Worm (Caenorhabditis elegans) whole organism, L4 larva: ENCODE results near the gene srh-171.

Source experiments
- D1046.2 ChIP-seq: fragments of 200-800 bp; sonication (Bioruptor generic); IDR thresholded peaks from 2 replicates; pipeline ENCODE4 v1.3.6; 2022; ENCODE audit warnings: missing genetic modification characterization, missing compliant biosample characterization
- T26A8.4 ChIP-seq: fragments of 200-800 bp; sonication (Bioruptor generic); IDR thresholded peaks from 2 replicates; pipeline ENCODE4 v1.3.6; 2022; ENCODE audit warnings: missing genetic modification characterization, missing compliant biosample characterization
- Y5F2A.4 ChIP-seq: fragments of 200-800 bp; sonication (Bioruptor generic); optimal IDR thresholded peaks from 2 replicates; lab custom pipeline; 2018; ENCODE audit warnings: mild to moderate bottlenecking, missing genetic modification characterization, missing compliant biosample characterization
- Y75B8A.6 ChIP-seq: fragments of 200-800 bp; sonication (Bioruptor generic); IDR thresholded peaks from 2 replicates; pipeline ENCODE4 v1.3.6; 2022; ENCODE audit warnings: missing genetic modification reagents, missing genetic modification characterization, missing compliant biosample characterization
- ZK337.2 ChIP-seq: fragments of 200-800 bp; sonication (Bioruptor generic); IDR thresholded peaks from 2 replicates; pipeline ENCODE4 v1.3.6; 2022; ENCODE audit warnings: missing genetic modification reagents, missing genetic modification characterization, missing compliant biosample characterization
- aha-1 ChIP-seq: fragments of 150-350 bp; peaks from one replicate; lab custom pipeline; 2014; ENCODE audit warnings: missing biosample characterization, missing genetic modification characterization
- aly-2 ChIP-seq: sonication (generic microtip); optimal IDR thresholded peaks from 2 replicates; lab custom pipeline; 2018; ENCODE audit warnings: missing biosample characterization, missing genetic modification characterization
- ama-1 ChIP-seq: fragments of 150-350 bp; optimal IDR thresholded peaks from 2 replicates; lab custom pipeline; 2014; ENCODE audit warnings: inconsistent platforms, mixed read lengths
- arid-1 ChIP-seq: fragments of 200-800 bp; sonication (Bioruptor generic); conservative IDR thresholded peaks from 2 replicates; pipeline ENCODE4 v1.3.6; 2022; ENCODE audit warnings: missing genetic modification reagents, missing genetic modification characterization, missing compliant biosample characterization
- attf-4 ChIP-seq: sonication (generic microtip); optimal IDR thresholded peaks from 3 replicates; lab custom pipeline; 2017; ENCODE audit warnings: missing biosample characterization, missing genetic modification characterization
- ceh-62 ChIP-seq: sonication (generic microtip); optimal IDR thresholded peaks from 2 replicates; lab custom pipeline; 2017; ENCODE audit warnings: missing biosample characterization, missing genetic modification characterization
- ceh-82 ChIP-seq: sonication (generic microtip); optimal IDR thresholded peaks from 2 replicates; lab custom pipeline; 2017; ENCODE audit warnings: missing biosample characterization, missing genetic modification characterization
- cey-2 ChIP-seq: sonication (generic microtip); optimal IDR thresholded peaks from 3 replicates; lab custom pipeline; 2017; ENCODE audit warnings: missing genetic modification characterization, mild to moderate bottlenecking, missing compliant biosample characterization, antibody characterized with exemption, borderline replicate concordance; ENCODE audit not compliant: insufficient read depth
- daf-19 ChIP-seq: fragments of 200-800 bp; sonication (Bioruptor generic); conservative IDR thresholded peaks from 2 replicates; pipeline ENCODE4 v1.3.6; 2022; ENCODE audit warnings: missing genetic modification characterization, missing compliant biosample characterization
- daf-8 ChIP-seq: fragments of 200-800 bp; sonication (Bioruptor generic); IDR thresholded peaks from 2 replicates; pipeline ENCODE4 v1.3.6; 2022; ENCODE audit warnings: missing genetic modification characterization, missing compliant biosample characterization
- dmd-6 ChIP-seq: fragments of 200-800 bp; sonication (Bioruptor generic); IDR thresholded peaks from 2 replicates; pipeline ENCODE4 v1.3.6; 2022; ENCODE audit warnings: missing genetic modification reagents, missing genetic modification characterization, missing compliant biosample characterization
- dmd-8 ChIP-seq: fragments of 200-800 bp; sonication (Bioruptor generic); IDR thresholded peaks from 2 replicates; pipeline ENCODE4 v1.3.6; 2022; ENCODE audit warnings: missing genetic modification characterization, missing compliant biosample characterization
- duxl-1 ChIP-seq: sonication (generic microtip); optimal IDR thresholded peaks from 2 replicates; lab custom pipeline; 2016; ENCODE audit warnings: mild to moderate bottlenecking, missing genetic modification characterization, moderate library complexity, missing compliant biosample characterization; ENCODE audit not compliant: poor library complexity
- egl-43 ChIP-seq: fragments of 200-800 bp; sonication (Bioruptor generic); IDR thresholded peaks from 2 replicates; pipeline ENCODE4 v1.3.6; 2022; ENCODE audit warnings: missing genetic modification reagents, missing genetic modification characterization, missing compliant biosample characterization
- fkh-10 ChIP-seq: fragments of 150-350 bp; optimal IDR thresholded peaks from 2 replicates; lab custom pipeline; 2014; ENCODE audit warnings: missing biosample characterization, missing genetic modification reagents, missing genetic modification characterization
- fos-1 ChIP-seq: fragments of 150-350 bp; optimal IDR thresholded peaks from 2 replicates; lab custom pipeline; 2014; ENCODE audit warnings: missing biosample characterization, missing genetic modification characterization
- gei-8 ChIP-seq: fragments of 200-800 bp; sonication (Bioruptor generic); optimal IDR thresholded peaks from 2 replicates; lab custom pipeline; 2018; ENCODE audit warnings: mild to moderate bottlenecking, missing genetic modification characterization, missing compliant biosample characterization
- hlh-30 ChIP-seq: sonication (generic microtip); optimal IDR thresholded peaks from 2 replicates; lab custom pipeline; 2017; ENCODE audit warnings: antibody characterized with exemption, mild to moderate bottlenecking, missing genetic modification characterization, missing compliant biosample characterization; ENCODE audit not compliant: insufficient read depth
- jun-1 ChIP-seq: fragments of 150-350 bp; optimal IDR thresholded peaks from 2 replicates; lab custom pipeline; 2014; ENCODE audit warnings: missing biosample characterization, missing genetic modification reagents, missing genetic modification characterization
- lin-1 ChIP-seq: fragments of 200-800 bp; sonication (Bioruptor generic); IDR thresholded peaks from 2 replicates; pipeline ENCODE4 v1.3.6; 2022; ENCODE audit warnings: missing genetic modification reagents, missing genetic modification characterization, missing compliant biosample characterization
- lin-13 ChIP-seq: fragments of 150-350 bp; optimal IDR thresholded peaks from 2 replicates; lab custom pipeline; 2014; ENCODE audit warnings: missing biosample characterization, missing genetic modification reagents, missing genetic modification characterization
- madf-5 ChIP-seq, 2 experiments: fragments of 200-800 bp; sonication (Bioruptor generic); IDR thresholded peaks; 2 replicates each; pipeline ENCODE4 v1.3.6; 2022; ENCODE audit warnings: missing compliant biosample characterization in 2 of 2, missing genetic modification characterization in 2 of 2
- madf-9 ChIP-seq: fragments of 200-800 bp; sonication (Bioruptor generic); conservative IDR thresholded peaks from 2 replicates; pipeline ENCODE4 v1.3.6; 2022; ENCODE audit warnings: missing genetic modification reagents, missing genetic modification characterization, missing compliant biosample characterization
- nhr-10 ChIP-seq: fragments of 150-350 bp; optimal IDR thresholded peaks from 2 replicates; lab custom pipeline; 2014; ENCODE audit warnings: missing biosample characterization, missing genetic modification characterization
- nhr-11 ChIP-seq: fragments of 150-350 bp; optimal IDR thresholded peaks from 2 replicates; lab custom pipeline; 2014; ENCODE audit warnings: missing biosample characterization, missing genetic modification characterization
- nhr-25 ChIP-seq: sonication (generic microtip); optimal IDR thresholded peaks from 2 replicates; lab custom pipeline; 2017; ENCODE audit warnings: missing genetic modification characterization, mild to moderate bottlenecking, missing compliant biosample characterization, antibody characterized with exemption, moderate library complexity, borderline replicate concordance; ENCODE audit not compliant: insufficient read depth
- nhr-28 ChIP-seq: fragments of 150-350 bp; optimal IDR thresholded peaks from 2 replicates; lab custom pipeline; 2014; ENCODE audit warnings: missing biosample characterization, missing genetic modification characterization
- nhr-41 ChIP-seq: fragments of 200-800 bp; sonication (Bioruptor generic); IDR thresholded peaks from 2 replicates; pipeline ENCODE4 v1.3.6; 2022; ENCODE audit warnings: missing genetic modification reagents, missing genetic modification characterization, missing compliant biosample characterization
- nhr-42 ChIP-seq: fragments of 200-800 bp; sonication (Bioruptor generic); IDR thresholded peaks from 2 replicates; pipeline ENCODE4 v1.3.6; 2022; ENCODE audit warnings: missing genetic modification characterization, missing compliant biosample characterization
- nhr-6 ChIP-seq: fragments of 150-350 bp; optimal IDR thresholded peaks from 2 replicates; lab custom pipeline; 2014; ENCODE audit warnings: missing biosample characterization, missing genetic modification characterization
- nhr-76 ChIP-seq: fragments of 150-350 bp; optimal IDR thresholded peaks from 2 replicates; lab custom pipeline; 2014; ENCODE audit warnings: missing biosample characterization, missing genetic modification characterization
- pha-4 ChIP-seq, 2 experiments: fragments of 150-350 bp in 1 of 2; fragments of 200-800 bp in 1 of 2; sonication (Bioruptor generic) in 1 of 2; IDR thresholded peaks in 1 of 2; optimal IDR thresholded peaks in 1 of 2; 2 replicates each; pipeline versions ENCODE4 v1.3.6 to Lab custom; 2014 to 2022; ENCODE audit warnings: missing genetic modification characterization in 2 of 2, missing genetic modification reagents in 2 of 2, missing biosample characterization in 1 of 2, missing compliant biosample characterization in 1 of 2
- php-3 ChIP-seq: fragments of 200-800 bp; sonication (Bioruptor generic); IDR thresholded peaks from 2 replicates; pipeline ENCODE4 v1.3.6; 2022; ENCODE audit warnings: missing genetic modification reagents, missing genetic modification characterization, missing compliant biosample characterization
- saeg-2 ChIP-seq: fragments of 200-800 bp; sonication (Bioruptor generic); IDR thresholded peaks from 2 replicates; pipeline ENCODE4 v1.3.6; 2022; ENCODE audit warnings: missing genetic modification reagents, missing genetic modification characterization, missing compliant biosample characterization
- sdz-12 ChIP-seq: fragments of 200-800 bp; sonication (Bioruptor generic); optimal IDR thresholded peaks from 2 replicates; lab custom pipeline; 2018; ENCODE audit warnings: mild to moderate bottlenecking, missing genetic modification characterization, missing compliant biosample characterization
- set-16 ChIP-seq: fragments of 200-800 bp; sonication (Bioruptor generic); IDR thresholded peaks from 2 replicates; pipeline ENCODE4 v1.3.6; 2022; ENCODE audit warnings: missing genetic modification reagents, missing genetic modification characterization, missing compliant biosample characterization
- snpc-4 ChIP-seq: fragments of 150-350 bp; optimal IDR thresholded peaks from 2 replicates; lab custom pipeline; 2014; ENCODE audit warnings: missing biosample characterization, missing genetic modification characterization
- tra-1 ChIP-seq: fragments of 200-800 bp; sonication (Bioruptor generic); IDR thresholded peaks from 2 replicates; pipeline ENCODE4 v1.3.6; 2022; ENCODE audit warnings: missing genetic modification reagents, missing genetic modification characterization, missing compliant biosample characterization
- unc-130 ChIP-seq: sonication (generic microtip); optimal IDR thresholded peaks from 2 replicates; lab custom pipeline; 2016; ENCODE audit warnings: missing genetic modification reagents, missing genetic modification characterization, missing compliant biosample characterization
- unc-39 ChIP-seq: sonication (generic microtip); optimal IDR thresholded peaks from 2 replicates; lab custom pipeline; 2017; ENCODE audit warnings: missing biosample characterization, missing genetic modification characterization
- unc-62 ChIP-seq, 3 experiments: fragments of 150-350 bp in 1 of 3; sonication (generic microtip); optimal IDR thresholded peaks in 2 of 3; peaks in 1 of 3; 1 replicate in 1 of 3; 2 replicates in 2 of 3; lab custom pipeline; 2014 to 2017; ENCODE audit warnings: missing biosample characterization in 3 of 3, missing genetic modification characterization in 3 of 3, missing genetic modification reagents in 3 of 3, missing genotype in 1 of 3
- vab-7 ChIP-seq: fragments of 200-800 bp; sonication (Bioruptor generic); IDR thresholded peaks from 2 replicates; pipeline ENCODE4 v1.3.6; 2022; ENCODE audit warnings: missing genetic modification reagents, missing genetic modification characterization, missing compliant biosample characterization
- zag-1 ChIP-seq: fragments of 150-350 bp; optimal IDR thresholded peaks from 2 replicates; lab custom pipeline; 2014; ENCODE audit warnings: missing biosample characterization, missing genetic modification characterization
- zfp-3 ChIP-seq: fragments of 200-800 bp; sonication (Bioruptor generic); conservative IDR thresholded peaks from 2 replicates; pipeline ENCODE4 v1.3.6; 2022; ENCODE audit warnings: missing genetic modification reagents, missing genetic modification characterization, missing compliant biosample characterization
- zip-2 ChIP-seq: fragments of 150-350 bp; optimal IDR thresholded peaks from 2 replicates; lab custom pipeline; 2014; ENCODE audit warnings: missing biosample characterization, missing genetic modification characterization
- ztf-11 ChIP-seq: fragments of 150-350 bp; optimal IDR thresholded peaks from 2 replicates; lab custom pipeline; 2014; ENCODE audit warnings: missing biosample characterization, missing genetic modification characterization

Gene srh-171

ce11 chrV:20005724-20006132, 40.2 kb downstream of the srh-171 start (continued):
- TF ChIP-seq aly-2 (tag; lab: Kevin White, UChicago), result no peak
- TF ChIP-seq nhr-25 (tag; lab: Kevin White, UChicago), result no peak
- no peak for TF ChIP-seq cey-2 (tag; lab: Kevin White, UChicago)
- TF ChIP-seq saeg-2 (GFP tag; lab: Robert Waterston, UW), result no peak
- peak; percentile 56; the same call in 1 of the 2 replicates for TF ChIP-seq T26A8.4
- TF ChIP-seq daf-8, result no peak
- peak; percentile 73 for TF ChIP-seq dmd-6 (GFP tag; lab: Robert Waterston, UW)
- no peak for TF ChIP-seq duxl-1 (tag; lab: Kevin White, UChicago)
- TF ChIP-seq snpc-4 (tag; lab: Kevin White, UChicago), result no peak
- TF ChIP-seq Y5F2A.4 (GFP tag; lab: Kevin White, UChicago), result no peak
- peak; percentile 45 for TF ChIP-seq nhr-6
- no peak for TF ChIP-seq sdz-12 (GFP tag; lab: Kevin White, UChicago)
- TF ChIP-seq zag-1 (tag; lab: Kevin White, UChicago), result no peak
- no peak for TF ChIP-seq unc-39 (tag; lab: Kevin White, UChicago)
- TF ChIP-seq fkh-10 (GFP tag; lab: Kevin White, UChicago), result peak; percentile 91
- no peak for TF ChIP-seq nhr-76 (tag; lab: Kevin White, UChicago)
- no peak for TF ChIP-seq fos-1 (tag; lab: Kevin White, UChicago)
- TF ChIP-seq arid-1 (GFP tag; lab: Robert Waterston, UW), result 0 out of 2 replicates have a peak, but pooled peaks have one; percentile 34
- TF ChIP-seq gei-8 (GFP tag; lab: Kevin White, UChicago), result no peak
- 0 out of 2 replicates have a peak, but pooled peaks have one; percentile 14 for TF ChIP-seq nhr-42
- TF ChIP-seq pha-4 (GFP tag; IDR thresholded peaks at IDR 0.05; lab: Robert Waterston, UW), result no peak
- TF ChIP-seq pha-4 (tag; optimal IDR thresholded peaks at IDR 0.05; lab: Kevin White, UChicago), result peak; percentile 29
- TF ChIP-seq tra-1 (GFP tag; lab: Robert Waterston, UW), result peak; percentile 68; the same call in 1 of the 2 replicates
- TF ChIP-seq D1046.2 (GFP tag; lab: Robert Waterston, UW), result no peak
- TF ChIP-seq egl-43, result no peak
- no peak for TF ChIP-seq lin-1 (GFP tag; lab: Robert Waterston, UW)
- peak; percentile 17 for TF ChIP-seq lin-13 (GFP tag; lab: Kevin White, UChicago)
- no peak for TF ChIP-seq dmd-8 (GFP tag; lab: Robert Waterston, UW)
- no peak for TF ChIP-seq php-3 (GFP tag; lab: Robert Waterston, UW)
- no peak for TF ChIP-seq jun-1 (tag; lab: Kevin White, UChicago)
- no peak for TF ChIP-seq nhr-10 (tag; lab: Kevin White, UChicago)
- TF ChIP-seq attf-4, result no peak
- TF ChIP-seq madf-5 (GFP tag; IDR thresholded peaks at IDR 0.05; lab: Robert Waterston, UW), result no peak
- TF ChIP-seq nhr-28 (tag; lab: Kevin White, UChicago), result peak; percentile 43
- peak; percentile 72 for TF ChIP-seq nhr-11
- TF ChIP-seq hlh-30, result peak; percentile 98
- no peak for TF ChIP-seq ceh-82 (tag; lab: Kevin White, UChicago)
- TF ChIP-seq ceh-62 (tag; lab: Kevin White, UChicago), result no peak
- peak; percentile 3 for TF ChIP-seq ama-1 (lab: Kevin White, UChicago)
- TF ChIP-seq ztf-11 (tag; lab: Kevin White, UChicago), result no peak
- peak; percentile 62 for TF ChIP-seq set-16 (GFP tag; lab: Robert Waterston, UW)
- TF ChIP-seq zip-2 (tag; lab: Kevin White, UChicago), result no peak
- no peak for TF ChIP-seq daf-19
- no peak for TF ChIP-seq ZK337.2 (GFP tag; lab: Robert Waterston, UW)
- TF ChIP-seq zfp-3 (GFP tag; lab: Robert Waterston, UW), result no peak
- peak in 1 of 2 experiments; percentile 96 for TF ChIP-seq unc-62 (GFP tag; optimal IDR thresholded peaks at IDR 0.05 in 1 of 2; lab: Kevin White, UChicago)
- no peak for TF ChIP-seq unc-62 (tag; optimal IDR thresholded peaks at IDR 0.05; lab: Kevin White, UChicago)
- no peak for TF ChIP-seq unc-130
- peak; percentile 85 for TF ChIP-seq aha-1 (tag; lab: Kevin White, UChicago)
- TF ChIP-seq nhr-41 (GFP tag; lab: Robert Waterston, UW), result no peak
- TF ChIP-seq vab-7 (GFP tag; lab: Robert Waterston, UW), result no peak
- TF ChIP-seq Y75B8A.6 (GFP tag; lab: Robert Waterston, UW), result no peak
- no peak for TF ChIP-seq madf-9 (GFP tag; lab: Robert Waterston, UW)
